Worm (Caenorhabditis elegans) whole organism, early embryonic: ENCODE measurements around the gene sorf-2.

Experiments used
- B0310.2 ChIP-seq: sonication (generic microtip); optimal IDR thresholded peaks from 2 replicates; lab custom pipeline; 2016; ENCODE audit warnings: mild to moderate bottlenecking, missing genetic modification characterization, missing compliant biosample characterization
- F13C5.2 ChIP-seq: sonication (generic microtip); optimal IDR thresholded peaks from 2 replicates; lab custom pipeline; 2017; ENCODE audit warnings: mild to moderate bottlenecking, missing genetic modification characterization, inconsistent platforms, missing compliant biosample characterization
- aly-1 ChIP-seq: sonication (generic microtip); optimal IDR thresholded peaks from 2 replicates; lab custom pipeline; 2016; ENCODE audit warnings: missing genetic modification characterization, missing compliant biosample characterization
- ama-1 ChIP-seq: fragments of 150-350 bp; optimal IDR thresholded peaks from 2 replicates; lab custom pipeline; 2014
- ceh-36 ChIP-seq: sonication (generic microtip); optimal IDR thresholded peaks from 2 replicates; lab custom pipeline; 2016; ENCODE audit warnings: missing genetic modification characterization, inconsistent platforms, missing compliant biosample characterization
- ets-7 ChIP-seq: sonication (generic microtip); optimal IDR thresholded peaks from 2 replicates; lab custom pipeline; 2016; ENCODE audit warnings: missing genotype, missing genetic modification characterization, missing compliant biosample characterization
- flt-1 ChIP-seq: fragments of 200-800 bp; sonication (Bioruptor generic); IDR thresholded peaks from 2 replicates; pipeline ENCODE4 v1.3.6; 2022; ENCODE audit warnings: missing genetic modification characterization, missing compliant biosample characterization
- hmg-4 ChIP-seq: fragments of 200-800 bp; sonication (Bioruptor generic); optimal IDR thresholded peaks from 2 replicates; lab custom pipeline; 2018; ENCODE audit warnings: mild to moderate bottlenecking, missing genetic modification characterization, missing compliant biosample characterization
- hnd-1 ChIP-seq: sonication (generic microtip); optimal IDR thresholded peaks from 2 replicates; lab custom pipeline; 2016; ENCODE audit warnings: missing genetic modification characterization, missing compliant biosample characterization
- pes-1 ChIP-seq: fragments of 200-800 bp; sonication (Bioruptor generic); IDR thresholded peaks from 2 replicates; pipeline ENCODE4 v1.3.6; 2022; ENCODE audit warnings: missing genetic modification reagents, missing genetic modification characterization, missing compliant biosample characterization
- sea-1 ChIP-seq: fragments of 200-800 bp; sonication (Bioruptor generic); conservative IDR thresholded peaks from 2 replicates; pipeline ENCODE4 v1.3.6; 2022; ENCODE audit warnings: missing genetic modification characterization, missing compliant biosample characterization
- tra-4 ChIP-seq: sonication (generic microtip); optimal IDR thresholded peaks from 2 replicates; lab custom pipeline; 2017; ENCODE audit warnings: missing genetic modification characterization, missing compliant biosample characterization

DNA sequence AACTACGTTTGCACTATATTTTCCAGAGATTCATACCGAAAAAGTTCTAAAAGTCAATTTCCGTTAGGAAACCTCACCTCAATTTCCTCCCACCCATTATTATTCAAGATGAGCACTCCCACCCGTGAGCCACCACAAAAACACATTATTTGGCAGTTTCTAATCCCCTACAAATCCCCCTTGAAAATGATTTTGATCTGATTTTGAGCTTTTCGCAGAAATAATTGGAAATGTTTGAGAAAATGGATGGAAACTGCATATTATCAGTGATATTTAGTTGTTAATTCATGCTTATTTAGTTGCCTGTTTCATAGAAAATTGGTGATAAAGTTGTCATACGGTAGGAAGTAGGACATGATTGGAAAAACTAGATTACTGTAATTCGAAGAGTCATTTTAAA lies 14.1 kb downstream of the sorf-2 start:
- TF ChIP-seq sea-1 (GFP tag; lab: Robert Waterston, UW) (no peak), ama-1 (no peak), hmg-4 (no peak), flt-1 (no peak), ets-7 (no peak), ceh-36 (tag; lab: Kevin White, UChicago) (no peak), F13C5.2 (tag; lab: Kevin White, UChicago) (no peak), aly-1 (tag; lab: Kevin White, UChicago) (no peak), hnd-1 (tag; lab: Kevin White, UChicago) (no peak), tra-4 (tag; lab: Kevin White, UChicago) (no peak), pes-1 (GFP tag; lab: Robert Waterston, UW) (no peak), B0310.2 (no peak)
